Fruit fly (Drosophila melanogaster): ENCODE data around the gene Ssdp.

Gene Ssdp

dm6 chr3R:18198518-18199118 lies 777 bp downstream of the Ssdp start (continued):
- TF ChIP-seq Doc2 (GFP tag; IDR thresholded peaks at IDR 0.05): no peak
- TF ChIP-seq CG9932 (GFP tag; IDR thresholded peaks at IDR 0.05): no peak
- TF ChIP-seq Usf (GFP tag; optimal IDR thresholded peaks at IDR 0.05): no peak
- no peak for TF ChIP-seq Sox102F (GFP tag; optimal IDR thresholded peaks at IDR 0.05)
- TF ChIP-seq esg (GFP tag; conservative IDR thresholded peaks at IDR 0.05): no peak
- no peak for TF ChIP-seq gce (GFP tag; IDR thresholded peaks at IDR 0.05)
- TF ChIP-seq tap (tag; optimal IDR thresholded peaks at IDR 0.05): peak; percentile 29
- no peak for TF ChIP-seq E2f2 (GFP tag; IDR thresholded peaks at IDR 0.05)
- TF ChIP-seq CG4730 (GFP tag; IDR thresholded peaks at IDR 0.05): no peak
- TF ChIP-seq CG34422 (GFP tag; IDR thresholded peaks at IDR 0.05): no peak
- TF ChIP-seq fru (optimal IDR thresholded peaks at IDR 0.05): no peak
- TF ChIP-seq CG2889 (GFP tag; IDR thresholded peaks at IDR 0.05): no peak
- TF ChIP-seq yki (optimal IDR thresholded peaks at IDR 0.05): peak; percentile 98
- TF ChIP-seq CG6765 (GFP tag; optimal IDR thresholded peaks at IDR 0.05): peak; percentile 21
- no peak for TF ChIP-seq crp (GFP tag; optimal IDR thresholded peaks at IDR 0.05)
- TF ChIP-seq zfh2 (GFP tag; optimal IDR thresholded peaks at IDR 0.05): no peak
- TF ChIP-seq Atf3 (GFP tag; optimal IDR thresholded peaks at IDR 0.05): no peak
- TF ChIP-seq CkIIα-i1 (GFP tag; IDR thresholded peaks at IDR 0.05): no peak
- TF ChIP-seq run (tag; optimal IDR thresholded peaks at IDR 0.05): peak; percentile 5
- TF ChIP-seq Hsf (GFP tag; optimal IDR thresholded peaks at IDR 0.05): peak; percentile 9
- no peak for TF ChIP-seq ftz-f1 (GFP tag; optimal IDR thresholded peaks at IDR 0.05)
- no peak for TF ChIP-seq seq (GFP tag; IDR thresholded peaks at IDR 0.05)
- TF ChIP-seq ewg (GFP tag; optimal IDR thresholded peaks at IDR 0.05): peak; percentile 50
- no peak for TF ChIP-seq Ets65A (GFP tag)
- TF ChIP-seq cwo (GFP tag; optimal IDR thresholded peaks at IDR 0.05): peak; percentile 63
- TF ChIP-seq CG2120 (GFP tag; optimal IDR thresholded peaks at IDR 0.05): peak; percentile 29
- no peak for TF ChIP-seq pzg (GFP tag; optimal IDR thresholded peaks at IDR 0.05)
- peak; percentile 39 for TF ChIP-seq CG13123 (GFP tag; optimal IDR thresholded peaks at IDR 0.05)
- no peak for TF ChIP-seq CG4617 (GFP tag; optimal IDR thresholded peaks at IDR 0.05; ENCODE audit: borderline replicate concordance)
- no peak for TF ChIP-seq Nf-YA (GFP tag; IDR thresholded peaks at IDR 0.05)
- TF ChIP-seq CG13287 (GFP tag; IDR thresholded peaks at IDR 0.05; ENCODE audit: partially characterized antibody): no peak
- peak; percentile 32 for TF ChIP-seq HLH54F (GFP tag; optimal IDR thresholded peaks at IDR 0.05)
- TF ChIP-seq CG15514 (GFP tag; optimal IDR thresholded peaks at IDR 0.05): peak; percentile 25
- no peak for TF ChIP-seq vfl (GFP tag; optimal IDR thresholded peaks at IDR 0.05)
- TF ChIP-seq CG11695 (GFP tag; IDR thresholded peaks at IDR 0.05): no peak
- peak; percentile 38 for TF ChIP-seq Mes4 (GFP tag; optimal IDR thresholded peaks at IDR 0.05)
- TF ChIP-seq CG18764 (GFP tag; optimal IDR thresholded peaks at IDR 0.05): peak; percentile 41
- no peak for TF ChIP-seq Lhr (GFP tag; optimal IDR thresholded peaks at IDR 0.05)
- TF ChIP-seq en (GFP tag; optimal IDR thresholded peaks at IDR 0.05): no peak
- no peak for TF ChIP-seq CG11093 (GFP tag; IDR thresholded peaks at IDR 0.05)
- no peak for TF ChIP-seq so (GFP tag; IDR thresholded peaks at IDR 0.05)
- no peak for TF ChIP-seq zf30C (GFP tag; optimal IDR thresholded peaks at IDR 0.05)
- no peak for TF ChIP-seq Nf-YB (GFP tag; optimal IDR thresholded peaks at IDR 0.05)
- TF ChIP-seq p53 (GFP tag; optimal IDR thresholded peaks at IDR 0.05): peak; percentile 26
- peak; percentile 93 for TF ChIP-seq Med (GFP tag)
- TF ChIP-seq chm (GFP tag; IDR thresholded peaks at IDR 0.05): no peak
- no peak for TF ChIP-seq pan (optimal IDR thresholded peaks at IDR 0.05)
- no peak for TF ChIP-seq pan (GFP tag; optimal IDR thresholded peaks at IDR 0.05 in 1 of 2, IDR thresholded peaks at IDR 0.05 in 1 of 2)
- no peak for TF ChIP-seq Six4 (GFP tag; optimal IDR thresholded peaks at IDR 0.05)
- TF ChIP-seq CG33557 (GFP tag; optimal IDR thresholded peaks at IDR 0.05): no peak
- peak; percentile 7 for TF ChIP-seq HHEX (GFP tag; optimal IDR thresholded peaks at IDR 0.05)
- TF ChIP-seq CG12236 (GFP tag; optimal IDR thresholded peaks at IDR 0.05): peak; percentile 22
- TF ChIP-seq gem (tag; optimal IDR thresholded peaks at IDR 0.05): peak; percentile 41

Measured in whole organism, embryonic.